Worm (Caenorhabditis elegans) whole organism, mixed stage, embryonic: ENCODE data around the gene mtp-18.
A peak's percentile ranks its signal among the peaks of the same experiment; 100 is the strongest.

ENCODE experiments used
- M03D4.4 ChIP-seq: sonication (generic microtip); optimal IDR thresholded peaks from 2 replicates; lab custom pipeline; 2017; ENCODE audit warnings: mild to moderate bottlenecking, missing genetic modification characterization, missing compliant biosample characterization
- bed-3 ChIP-seq: fragments of 200-800 bp; sonication (Bioruptor generic); optimal IDR thresholded peaks from 3 replicates; lab custom pipeline; 2018; ENCODE audit warnings: mild to moderate bottlenecking, missing genetic modification characterization, moderate library complexity, missing compliant biosample characterization
- blmp-1 ChIP-seq: fragments of 150-350 bp; optimal IDR thresholded peaks from 2 replicates; lab custom pipeline; 2014; ENCODE audit warnings: missing biosample characterization, missing genetic modification characterization
- ceh-39 ChIP-seq: fragments of 150-350 bp; optimal IDR thresholded peaks from 2 replicates; lab custom pipeline; 2014; ENCODE audit warnings: missing biosample characterization, missing genetic modification characterization
- ceh-43 ChIP-seq: fragments of 200-800 bp; sonication (Bioruptor generic); optimal IDR thresholded peaks from 2 replicates; lab custom pipeline; 2018; ENCODE audit warnings: mild to moderate bottlenecking, missing genetic modification characterization, moderate library complexity, missing compliant biosample characterization
- ceh-83 ChIP-seq: fragments of 200-800 bp; sonication (Bioruptor generic); optimal IDR thresholded peaks from 2 replicates; lab custom pipeline; 2018; ENCODE audit warnings: mild to moderate bottlenecking, missing genetic modification characterization, missing compliant biosample characterization
- ces-1 ChIP-seq: fragments of 150-350 bp; optimal IDR thresholded peaks from 2 replicates; lab custom pipeline; 2014; ENCODE audit warnings: missing biosample characterization, missing genetic modification reagents, missing genetic modification characterization
- cnd-1 ChIP-seq: fragments of 200-800 bp; sonication (Bioruptor generic); optimal IDR thresholded peaks from 2 replicates; lab custom pipeline; 2018; ENCODE audit warnings: mild to moderate bottlenecking, missing genetic modification characterization, missing compliant biosample characterization
- elt-3 ChIP-seq: fragments of 150-350 bp; optimal IDR thresholded peaks from 2 replicates; lab custom pipeline; 2014; ENCODE audit warnings: missing biosample characterization, missing genetic modification characterization
- flh-1 ChIP-seq: fragments of 200-800 bp; sonication (Bioruptor generic); optimal IDR thresholded peaks from 2 replicates; lab custom pipeline; 2018; ENCODE audit warnings: mild to moderate bottlenecking, missing genetic modification characterization, moderate library complexity, missing compliant biosample characterization
- ham-2 ChIP-seq: fragments of 200-800 bp; sonication (Bioruptor generic); optimal IDR thresholded peaks from 2 replicates; lab custom pipeline; 2018; ENCODE audit warnings: mild to moderate bottlenecking, missing genetic modification characterization, missing compliant biosample characterization
- hlh-1 ChIP-seq: fragments of 150-350 bp; optimal IDR thresholded peaks from 2 replicates; lab custom pipeline; 2014; ENCODE audit warnings: missing biosample characterization, missing genetic modification reagents, missing genetic modification characterization
- lin-13 ChIP-seq: fragments of 150-350 bp; optimal IDR thresholded peaks from 2 replicates; lab custom pipeline; 2014; ENCODE audit warnings: missing biosample characterization, missing genetic modification characterization
- lin-32 ChIP-seq: fragments of 200-800 bp; sonication (Bioruptor generic); optimal IDR thresholded peaks from 2 replicates; lab custom pipeline; 2018; ENCODE audit warnings: mild to moderate bottlenecking, missing genetic modification characterization, missing compliant biosample characterization
- lsy-2 ChIP-seq: fragments of 150-350 bp; optimal IDR thresholded peaks from 2 replicates; lab custom pipeline; 2014; ENCODE audit warnings: missing biosample characterization, missing genetic modification characterization
- mab-5 ChIP-seq: fragments of 150-350 bp; optimal IDR thresholded peaks from 2 replicates; lab custom pipeline; 2014; ENCODE audit warnings: missing biosample characterization, missing genetic modification characterization
- mep-1 ChIP-seq: fragments of 150-350 bp; optimal IDR thresholded peaks from 2 replicates; lab custom pipeline; 2017; ENCODE audit warnings: missing biosample characterization, missing genetic modification reagents, missing genetic modification characterization, inconsistent platforms
- mls-2 ChIP-seq: sonication (generic microtip); optimal IDR thresholded peaks from 2 replicates; lab custom pipeline; 2016; ENCODE audit warnings: mild to moderate bottlenecking, missing genetic modification characterization, moderate library complexity, missing compliant biosample characterization
- nhr-12 ChIP-seq: fragments of 150-350 bp; optimal IDR thresholded peaks from 2 replicates; lab custom pipeline; 2014; ENCODE audit warnings: missing biosample characterization, missing genetic modification characterization
- nhr-2 ChIP-seq: fragments of 150-350 bp; optimal IDR thresholded peaks from 2 replicates; lab custom pipeline; 2014; ENCODE audit warnings: missing biosample characterization, missing genetic modification characterization
- nhr-237 ChIP-seq: fragments of 150-350 bp; optimal IDR thresholded peaks from 2 replicates; lab custom pipeline; 2014; ENCODE audit warnings: missing biosample characterization, missing genetic modification characterization
- nhr-28 ChIP-seq: fragments of 150-350 bp; optimal IDR thresholded peaks from 2 replicates; lab custom pipeline; 2014; ENCODE audit warnings: missing biosample characterization, missing genetic modification characterization
- nhr-76 ChIP-seq: sonication (generic microtip); optimal IDR thresholded peaks from 2 replicates; lab custom pipeline; 2017; ENCODE audit warnings: missing biosample characterization, missing genetic modification characterization
- pha-4 ChIP-seq: fragments of 150-350 bp; optimal IDR thresholded peaks from 2 replicates; lab custom pipeline; 2018; ENCODE audit warnings: missing biosample characterization, missing genetic modification reagents, missing genetic modification characterization
- sem-2 ChIP-seq: fragments of 200-800 bp; sonication (Bioruptor generic); optimal IDR thresholded peaks from 2 replicates; lab custom pipeline; 2018; ENCODE audit warnings: mild to moderate bottlenecking, missing genetic modification characterization, missing compliant biosample characterization
- snpc-4 ChIP-seq: fragments of 150-350 bp; optimal IDR thresholded peaks from 2 replicates; lab custom pipeline; 2014; ENCODE audit warnings: missing biosample characterization, missing genetic modification characterization
- sptf-1 ChIP-seq: sonication (generic microtip); optimal IDR thresholded peaks from 2 replicates; lab custom pipeline; 2017; ENCODE audit warnings: mild to moderate bottlenecking, missing genetic modification characterization, moderate library complexity, missing compliant biosample characterization
- tbx-8 ChIP-seq: fragments of 200-800 bp; sonication (Bioruptor generic); optimal IDR thresholded peaks from 2 replicates; lab custom pipeline; 2018; ENCODE audit warnings: mild to moderate bottlenecking, missing genetic modification characterization, moderate library complexity, missing compliant biosample characterization
- unc-39 ChIP-seq: fragments of 150-350 bp; optimal IDR thresholded peaks from 2 replicates; lab custom pipeline; 2014; ENCODE audit warnings: missing biosample characterization, missing genetic modification characterization
- unc-62 ChIP-seq: fragments of 150-350 bp; optimal IDR thresholded peaks from 2 replicates; lab custom pipeline; 2014; ENCODE audit warnings: missing biosample characterization, missing genetic modification reagents, missing genetic modification characterization

The mtp-18 gene

ce11 chrX:6247869-6248268 is 41.7 kb upstream of the mtp-18 start:
- TF ChIP-seq ces-1 (GFP tag; lab: Kevin White, UChicago) (peak; percentile 57), snpc-4 (tag; lab: Kevin White, UChicago) (no peak), hlh-1 (tag; lab: Kevin White, UChicago) (no peak), blmp-1 (no peak), tbx-8 (GFP tag; lab: Kevin White, UChicago) (no peak), ceh-39 (tag; lab: Kevin White, UChicago) (no peak), ceh-43 (no peak), bed-3 (GFP tag; lab: Kevin White, UChicago) (no peak)
- TF ChIP-seq, all 35 proteins: peak for 1

ce11 chrX:6247013-6247412 is 40.8 kb upstream of the mtp-18 start:
- TF ChIP-seq sem-2 (GFP tag; lab: Kevin White, UChicago): no peak
- no peak for TF ChIP-seq nhr-28 (tag; lab: Kevin White, UChicago)
- TF ChIP-seq lsy-2 (tag; lab: Kevin White, UChicago): no peak
- TF ChIP-seq lin-13 (tag; lab: Kevin White, UChicago): no peak
- no peak for TF ChIP-seq ham-2 (GFP tag; lab: Kevin White, UChicago)
- TF ChIP-seq unc-39 (tag; lab: Kevin White, UChicago): no peak
- no peak for TF ChIP-seq flh-1
- no peak for TF ChIP-seq ces-1 (GFP tag; lab: Kevin White, UChicago)

ce11 chrX:6245499-6245898 is 39.3 kb upstream of the mtp-18 start:
- TF ChIP-seq unc-62 (GFP tag; lab: Kevin White, UChicago) (no peak), blmp-1 (no peak), tbx-8 (GFP tag; lab: Kevin White, UChicago) (no peak), pha-4 (tag; lab: Kevin White, UChicago) (no peak), M03D4.4 (tag; lab: Kevin White, UChicago) (no peak), ceh-43 (no peak), sptf-1 (tag; lab: Kevin White, UChicago) (no peak), bed-3 (GFP tag; lab: Kevin White, UChicago) (no peak), nhr-28 (tag; lab: Kevin White, UChicago) (no peak), ceh-83 (no peak), nhr-12 (tag; lab: Kevin White, UChicago) (no peak)

ce11 chrX:6240640-6241033 is 34.4 kb upstream of the mtp-18 start, which contains the start of gene got-2.2:
got-2.2 (plus strand) TSS chrX:6240983.
- TF ChIP-seq bed-3 (GFP tag; lab: Kevin White, UChicago) (no peak), elt-3 (tag; lab: Kevin White, UChicago) (no peak), tbx-8 (GFP tag; lab: Kevin White, UChicago) (no peak), nhr-76 (tag; lab: Kevin White, UChicago) (no peak), snpc-4 (tag; lab: Kevin White, UChicago) (no peak), nhr-237 (tag; lab: Kevin White, UChicago) (no peak), lin-13 (tag; lab: Kevin White, UChicago) (no peak), nhr-12 (tag; lab: Kevin White, UChicago) (no peak), lin-32 (GFP tag; lab: Kevin White, UChicago) (no peak), mab-5 (tag; lab: Kevin White, UChicago) (no peak), ceh-83 (no peak), mls-2 (tag; lab: Kevin White, UChicago) (no peak), mep-1 (tag; lab: Kevin White, UChicago) (no peak), ceh-39 (tag; lab: Kevin White, UChicago) (no peak), ham-2 (GFP tag; lab: Kevin White, UChicago) (no peak), lsy-2 (tag; lab: Kevin White, UChicago) (no peak), sem-2 (GFP tag; lab: Kevin White, UChicago) (no peak), cnd-1 (tag; lab: Kevin White, UChicago) (no peak), unc-39 (tag; lab: Kevin White, UChicago) (no peak), nhr-2 (tag; lab: Kevin White, UChicago) (no peak)
- TF ChIP-seq, all 35 proteins: peak for 0

DNA sequence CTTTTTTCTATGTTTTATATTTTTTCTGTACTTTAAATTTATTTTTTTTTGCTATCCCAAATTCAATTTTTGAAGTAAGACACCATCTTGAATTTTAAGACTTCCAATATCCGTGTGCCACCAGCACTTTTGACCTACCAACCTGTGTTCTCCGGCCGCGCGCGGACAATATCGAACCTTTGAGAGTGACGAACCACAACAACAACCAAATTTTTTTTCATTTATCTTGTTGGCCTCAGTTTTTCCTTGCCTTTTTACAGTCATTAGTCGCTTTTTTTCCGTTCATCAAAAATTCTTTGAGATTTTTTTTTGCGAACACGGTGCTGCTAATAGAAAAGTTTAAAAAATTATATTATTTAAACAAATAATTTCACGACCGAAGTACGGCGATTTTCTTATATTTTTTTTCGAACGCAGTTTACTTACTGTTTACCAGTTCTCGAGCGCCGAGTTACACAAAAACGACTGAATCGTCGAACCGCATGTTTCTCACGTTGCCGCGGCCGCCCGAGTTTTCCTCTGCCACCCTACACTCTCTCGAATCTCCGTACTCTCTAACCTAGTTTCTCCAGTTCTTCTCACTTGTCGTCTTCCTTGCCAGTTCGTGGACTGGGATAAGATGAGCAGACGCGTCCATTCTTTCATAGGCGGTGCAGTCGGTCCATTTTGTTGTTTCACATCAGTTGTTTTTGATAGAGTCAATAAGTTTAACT is 33.9 kb upstream of the mtp-18 start:
- TF ChIP-seq nhr-2 (tag; lab: Kevin White, UChicago): peak; percentile 20
- no peak for TF ChIP-seq ces-1 (GFP tag; lab: Kevin White, UChicago)
- peak; percentile 69 for TF ChIP-seq hlh-1 (tag; lab: Kevin White, UChicago)
